Fruit fly (Drosophila melanogaster): ENCODE results near the gene Alp12.

DNA sequence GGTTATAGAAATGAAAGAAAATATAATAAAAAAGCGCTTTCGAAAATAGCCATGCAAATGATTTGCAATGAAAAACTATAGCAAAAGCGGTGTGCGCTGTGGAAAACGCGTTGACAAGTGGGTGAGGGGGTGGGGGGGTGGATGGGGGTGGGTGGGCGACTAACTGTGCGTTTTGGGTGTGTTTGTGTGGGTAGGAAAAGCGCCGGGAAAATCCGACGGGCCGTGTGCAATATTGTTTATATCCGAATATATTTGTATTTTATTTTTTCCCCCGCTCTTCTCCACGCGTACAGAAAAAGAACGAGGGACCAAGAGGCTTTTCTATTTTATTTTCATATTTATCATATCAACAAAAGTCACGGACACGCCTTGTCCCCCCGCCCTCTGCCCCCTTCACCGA, 17.4 kb upstream of the Alp12 start:
- TF ChIP-seq br (GFP tag; optimal IDR thresholded peaks at IDR 0.05) (no peak), Jra (GFP tag; optimal IDR thresholded peaks at IDR 0.05) (no peak), psq (GFP tag; optimal IDR thresholded peaks at IDR 0.05) (no peak), Sp1 (GFP tag; optimal IDR thresholded peaks at IDR 0.05) (no peak), Dif (GFP tag; optimal IDR thresholded peaks at IDR 0.05; ENCODE audit: partially characterized antibody) (no peak), dsf (GFP tag; optimal IDR thresholded peaks at IDR 0.05; ENCODE audit: borderline replicate concordance) (no peak)

Measured in whole organism, wandering third instar larva.